Fruit fly (Drosophila melanogaster) Kc167 (cell line): ENCODE results near the gene Ogdh.

Experiments
- Myc ChIP-seq: fragments of >200 bp; optimal IDR thresholded peaks from 2 replicates; lab custom pipeline; 2017; ENCODE audit warnings: missing external identifiers
- Sin3A ChIP-seq: fragments of >200 bp; optimal IDR thresholded peaks from 2 replicates; lab custom pipeline; 2018; ENCODE audit warnings: missing external identifiers
- h ChIP-seq: fragments of >200 bp; optimal IDR thresholded peaks from 3 replicates; lab custom pipeline; 2018; ENCODE audit warnings: missing external identifiers
- insv ChIP-seq: fragments of >200 bp; optimal IDR thresholded peaks from 3 replicates; lab custom pipeline; 2018; ENCODE audit warnings: missing external identifiers
- psq ChIP-seq: fragments of >200 bp; optimal IDR thresholded peaks from 2 replicates; lab custom pipeline; 2017; ENCODE audit warnings: missing external identifiers
- ttk ChIP-seq: sonication (Bioruptor generic); optimal IDR thresholded peaks from 2 replicates; lab custom pipeline; 2017; ENCODE audit warnings: missing external identifiers

Ogdh gene

DNA sequence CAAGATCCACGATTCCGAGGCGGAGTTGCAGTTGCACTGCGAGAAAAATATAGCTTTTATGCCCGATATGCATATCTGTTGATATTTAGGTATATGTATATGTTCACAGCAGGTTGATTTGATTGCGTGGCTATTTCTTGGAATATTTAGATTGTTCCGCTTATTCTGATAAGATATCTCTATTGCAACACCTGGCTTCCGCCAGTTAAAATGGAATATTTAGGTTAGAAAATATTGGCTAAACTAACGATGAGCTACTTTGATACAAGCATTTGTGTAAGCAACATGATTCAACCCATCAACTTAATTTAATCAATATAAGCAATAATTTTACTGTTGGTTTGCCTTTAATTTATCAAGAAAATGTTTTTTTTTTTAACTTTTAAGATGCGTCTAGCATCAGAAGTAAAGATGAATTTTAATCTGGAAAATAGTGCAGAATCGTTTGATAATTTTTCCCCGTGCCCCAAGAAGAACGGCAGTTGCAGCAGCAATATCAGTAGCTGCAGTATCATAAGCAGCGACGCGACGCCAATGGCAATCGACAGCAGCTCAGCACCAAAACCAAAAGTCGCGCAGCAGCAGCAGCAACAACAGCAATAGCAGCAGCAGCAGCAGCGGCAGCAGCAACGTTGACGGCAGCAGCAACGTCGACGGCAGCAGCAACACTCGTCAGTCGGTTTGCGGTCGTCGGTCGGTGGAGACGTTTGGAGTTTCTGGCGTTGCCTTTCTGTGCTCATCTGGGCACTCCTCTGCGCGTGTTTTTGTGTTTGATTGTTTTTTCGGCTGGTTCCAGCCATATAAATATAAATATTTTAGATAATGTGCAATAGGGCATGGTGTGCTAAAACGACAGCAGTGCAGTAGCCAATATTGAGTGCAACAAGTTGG is 21.3 kb downstream of the Ogdh start:
- no peak for TF ChIP-seq insv (lab: Kevin White, UChicago)
- no peak for TF ChIP-seq h (lab: Kevin White, UChicago)
- TF ChIP-seq Sin3A (lab: Kevin White, UChicago) = no peak
- TF ChIP-seq psq = no peak
- TF ChIP-seq ttk (lab: Kevin White, UChicago) = no peak
- no peak for TF ChIP-seq Myc (lab: Kevin White, UChicago)

dm6 chr3L:16977311-16977710 is 22.7 kb downstream of the Ogdh start:
- TF ChIP-seq Sin3A (lab: Kevin White, UChicago) = no peak

- TF ChIP-seq psq = no peak
- TF ChIP-seq h (lab: Kevin White, UChicago) = no peak
- TF ChIP-seq insv (lab: Kevin White, UChicago) = no peak
- no peak for TF ChIP-seq ttk (lab: Kevin White, UChicago)
- no peak for TF ChIP-seq Myc (lab: Kevin White, UChicago)
- TF ChIP-seq Sin3A (lab: Kevin White, UChicago) = no peak
Observed at dm6 chr3L:16978406-16978805, 23.8 kb downstream of the Ogdh start.

DNA sequence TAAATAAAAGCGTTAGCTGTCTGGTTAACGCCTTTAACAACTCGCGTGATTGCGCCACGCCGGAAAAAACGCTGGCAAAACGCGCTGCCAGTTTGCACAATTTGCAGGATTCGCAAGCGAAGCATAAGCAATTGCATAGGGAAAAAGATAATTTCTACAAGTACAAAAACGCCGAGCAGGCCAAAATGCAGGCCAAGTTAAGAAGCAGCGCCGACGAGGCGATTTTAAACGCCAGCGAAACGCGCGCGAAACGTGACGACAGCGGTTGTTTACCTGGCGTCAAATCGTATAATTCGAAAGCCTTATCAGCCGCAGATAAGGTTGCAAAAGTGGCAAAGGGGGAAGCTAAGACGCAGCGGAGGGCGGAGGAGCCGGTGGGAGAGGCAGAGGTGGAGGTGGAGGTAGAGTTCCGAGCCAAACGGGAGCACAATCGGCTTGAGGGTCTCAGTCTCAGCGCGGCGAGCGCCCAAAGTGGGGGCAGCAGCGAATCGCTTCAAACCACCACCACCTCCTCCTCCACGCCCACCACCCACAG is 26.6 kb downstream of the Ogdh start:
- TF ChIP-seq ttk (lab: Kevin White, UChicago) (no peak), insv (lab: Kevin White, UChicago) (no peak), Sin3A (lab: Kevin White, UChicago) (no peak), Myc (lab: Kevin White, UChicago) (no peak), h (lab: Kevin White, UChicago) (no peak), psq (no peak)

- TF ChIP-seq Myc (lab: Kevin White, UChicago) (no peak), psq (no peak), Sin3A (lab: Kevin White, UChicago) (no peak)
Observed at dm6 chr3L:16984042-16984441, 29.4 kb downstream of the Ogdh start.

dm6 chr3L:16984813-16985387 is 30.3 kb downstream of the Ogdh start:
- TF ChIP-seq h (lab: Kevin White, UChicago) (no peak), Myc (lab: Kevin White, UChicago) (no peak), psq (no peak), Sin3A (lab: Kevin White, UChicago) (no peak), ttk (lab: Kevin White, UChicago) (no peak), insv (lab: Kevin White, UChicago) (no peak)

- no peak for TF ChIP-seq h (lab: Kevin White, UChicago)
- no peak for TF ChIP-seq insv (lab: Kevin White, UChicago)
- no peak for TF ChIP-seq ttk (lab: Kevin White, UChicago)
- no peak for TF ChIP-seq psq
- no peak for TF ChIP-seq Sin3A (lab: Kevin White, UChicago)
- no peak for TF ChIP-seq Myc (lab: Kevin White, UChicago)
Observed at dm6 chr3L:16985578-16985977, 31.0 kb downstream of the Ogdh start.

- TF ChIP-seq h (lab: Kevin White, UChicago) = no peak
Observed at dm6 chr3L:16986062-16987013, 31.7 kb downstream of the Ogdh start.

dm6 chr3L:16987347-16987746 is 32.7 kb downstream of the Ogdh start:
- TF ChIP-seq psq = no peak
- TF ChIP-seq Sin3A (lab: Kevin White, UChicago) = no peak
- TF ChIP-seq Myc (lab: Kevin White, UChicago) = no peak
- TF ChIP-seq insv (lab: Kevin White, UChicago) = no peak
- TF ChIP-seq h (lab: Kevin White, UChicago) = no peak
- no peak for TF ChIP-seq ttk (lab: Kevin White, UChicago)

DNA sequence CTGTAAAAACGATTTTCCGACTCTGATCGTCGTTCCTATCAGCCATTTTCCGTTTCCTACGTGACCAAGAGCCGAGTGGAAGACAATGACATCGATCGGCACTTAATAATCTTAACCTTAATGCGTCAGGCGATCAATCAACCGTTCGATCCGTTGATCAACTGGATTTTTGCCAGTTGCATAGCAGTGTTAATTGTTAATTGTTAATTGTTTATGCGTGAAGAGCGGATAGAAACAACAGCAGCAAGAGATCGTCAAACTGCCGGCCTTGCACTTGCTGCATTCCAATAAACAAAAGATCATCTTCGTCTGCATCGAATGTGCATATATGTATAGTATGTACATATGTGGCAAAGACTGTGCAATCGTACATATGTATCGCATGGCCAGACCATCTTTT is 33.9 kb downstream of the Ogdh start:
- TF ChIP-seq Myc (lab: Kevin White, UChicago) (no peak), h (lab: Kevin White, UChicago) (no peak), insv (lab: Kevin White, UChicago) (no peak), psq (no peak), ttk (lab: Kevin White, UChicago) (no peak), Sin3A (lab: Kevin White, UChicago) (no peak)

DNA sequence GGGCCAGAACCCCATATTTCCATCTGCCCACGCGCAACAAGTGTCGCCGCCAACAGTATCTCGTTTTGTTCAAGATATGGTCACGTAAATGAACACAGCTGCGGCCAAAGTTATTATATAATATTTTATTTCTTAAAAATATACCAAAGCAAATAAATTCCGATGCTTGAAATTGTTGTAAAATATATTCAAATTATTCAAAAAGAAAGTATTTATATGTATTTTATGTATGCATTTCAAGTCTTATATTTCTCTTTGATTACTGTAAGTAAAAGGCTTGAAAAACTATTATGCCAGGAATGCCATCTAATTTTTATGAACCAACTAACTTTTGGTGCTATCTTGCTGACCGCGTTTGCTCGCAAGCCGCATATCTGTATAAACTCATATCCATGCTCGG is 34.5 kb downstream of the Ogdh start:
- TF ChIP-seq h (lab: Kevin White, UChicago) (no peak), insv (lab: Kevin White, UChicago) (no peak), Myc (lab: Kevin White, UChicago) (no peak), psq (no peak), Sin3A (lab: Kevin White, UChicago) (no peak), ttk (lab: Kevin White, UChicago) (no peak)
